Fruit fly (Drosophila melanogaster) whole organism, wandering third instar larva: ENCODE measurements around the gene Rassf.

ENCODE experiments used
- CG32264 ChIP-seq: fragments of 200-800 bp; sonication (Bioruptor generic); optimal IDR thresholded peaks from 2 replicates; lab custom pipeline; 2016; ENCODE audit warnings: missing biosample characterization, missing genetic modification characterization
- CG9705 ChIP-seq: fragments of 200-800 bp; sonication (Bioruptor generic); optimal IDR thresholded peaks from 2 replicates; lab custom pipeline; 2018; ENCODE audit warnings: missing biosample characterization, mild to moderate bottlenecking, missing genetic modification characterization
- CrebA ChIP-seq: fragments of 200-800 bp; sonication (Bioruptor generic); optimal IDR thresholded peaks from 2 replicates; lab custom pipeline; 2016; ENCODE audit warnings: missing biosample characterization, mild to moderate bottlenecking, missing genetic modification characterization, borderline replicate concordance
- Dfd ChIP-seq: fragments of >200 bp; optimal IDR thresholded peaks from 2 replicates; lab custom pipeline; 2017; ENCODE audit warnings: missing biosample characterization, missing genetic modification characterization
- Dif ChIP-seq: fragments of 200-275, 200-300 bp; sonication (Bioruptor generic); optimal IDR thresholded peaks from 2 replicates; lab custom pipeline; 2018; ENCODE audit warnings: missing biosample characterization, missing genetic modification characterization; ENCODE audit not compliant: partially characterized antibody
- GATAd ChIP-seq: sonication (Bioruptor generic); optimal IDR thresholded peaks from 2 replicates; lab custom pipeline; 2016; ENCODE audit warnings: missing biosample characterization, missing genetic modification characterization
- HLH106 ChIP-seq: fragments of 200-800 bp; optimal IDR thresholded peaks from 3 replicates; lab custom pipeline; 2019; ENCODE audit warnings: missing biosample characterization, mild to moderate bottlenecking, missing genetic modification characterization, moderate library complexity
- Hnf4 ChIP-seq: fragments of 200-800 bp; sonication (Bioruptor generic); optimal IDR thresholded peaks from 2 replicates; lab custom pipeline; 2016; ENCODE audit warnings: missing biosample characterization, mild to moderate bottlenecking, missing genetic modification characterization
- Hr78 ChIP-seq: fragments of >200 bp; optimal IDR thresholded peaks from 2 replicates; lab custom pipeline; 2017; ENCODE audit warnings: missing biosample characterization, missing genetic modification characterization
- Hr83 ChIP-seq: fragments of 200-300 bp; sonication (Bioruptor generic); optimal IDR thresholded peaks from 2 replicates; lab custom pipeline; 2016; ENCODE audit warnings: missing biosample characterization, mild to moderate bottlenecking, missing genetic modification characterization, moderate library complexity; ENCODE audit not compliant: poor library complexity, severe bottlenecking
- Jra ChIP-seq: sonication (Bioruptor generic); optimal IDR thresholded peaks from 2 replicates; lab custom pipeline; 2016; ENCODE audit warnings: missing biosample characterization, missing genetic modification characterization
- Mio ChIP-seq: sonication (Bioruptor generic); optimal IDR thresholded peaks from 2 replicates; lab custom pipeline; 2016; ENCODE audit warnings: missing biosample characterization, missing genetic modification characterization
- Myc ChIP-seq: fragments of >200 bp; optimal IDR thresholded peaks from 2 replicates; lab custom pipeline; 2017
- N ChIP-seq: fragments of >200 bp; optimal IDR thresholded peaks from 2 replicates; lab custom pipeline; 2018; ENCODE audit warnings: missing biosample characterization, missing external identifiers, missing genetic modification characterization
- OdsH ChIP-seq: fragments of 200-800 bp; sonication (Bioruptor generic); optimal IDR thresholded peaks from 2 replicates; lab custom pipeline; 2016; ENCODE audit warnings: missing biosample characterization, mild to moderate bottlenecking, missing genetic modification characterization
- Rel ChIP-seq, 2 experiments: fragments of 200-800 bp; sonication (Bioruptor generic) in 1 of 2; optimal IDR thresholded peaks; 2 replicates in 1 of 2; 3 replicates in 1 of 2; lab custom pipeline; 2016 to 2019; ENCODE audit warnings: mild to moderate bottlenecking in 2 of 2, missing biosample characterization in 2 of 2, missing genetic modification characterization in 2 of 2, moderate library complexity in 1 of 2
- Sp1 ChIP-seq: fragments of 200-800 bp; sonication (Bioruptor generic); optimal IDR thresholded peaks from 3 replicates; lab custom pipeline; 2019; ENCODE audit warnings: missing biosample characterization, mild to moderate bottlenecking, missing genetic modification characterization, moderate library complexity
- Vsx2 ChIP-seq: fragments of 200-300, 225-300 bp; sonication (Bioruptor generic); optimal IDR thresholded peaks from 2 replicates; lab custom pipeline; 2018; ENCODE audit warnings: missing biosample characterization, missing genetic modification characterization; ENCODE audit not compliant: partially characterized antibody
- br ChIP-seq: fragments of 200-800 bp; sonication (Bioruptor generic); optimal IDR thresholded peaks from 2 replicates; lab custom pipeline; 2016; ENCODE audit warnings: missing biosample characterization, missing genetic modification characterization
- brk ChIP-seq: fragments of 200-800 bp; sonication (Bioruptor generic); optimal IDR thresholded peaks from 2 replicates; lab custom pipeline; 2016; ENCODE audit warnings: missing biosample characterization, mild to moderate bottlenecking, missing genetic modification characterization
- dl ChIP-seq, 2 experiments: fragments of 175-275, 200-275 bp in 1 of 2; fragments of 200-275 bp in 1 of 2; sonication (Bioruptor generic); optimal IDR thresholded peaks; lab custom pipeline; 2018; ENCODE audit warnings: mild to moderate bottlenecking in 2 of 2, missing biosample characterization in 2 of 2, missing genetic modification characterization in 2 of 2, moderate library complexity in 2 of 2; ENCODE audit not compliant: partially characterized antibody in 2 of 2, insufficient read depth in 1 of 2
- dmrt93B ChIP-seq: fragments of 200-800 bp; sonication (Bioruptor generic); optimal IDR thresholded peaks from 2 replicates; lab custom pipeline; 2018; ENCODE audit warnings: missing biosample characterization, mild to moderate bottlenecking, missing genetic modification characterization
- dsf ChIP-seq: sonication (Bioruptor generic); optimal IDR thresholded peaks from 2 replicates; lab custom pipeline; 2016; ENCODE audit warnings: missing biosample characterization, missing genetic modification characterization, borderline replicate concordance
- ey ChIP-seq: fragments of 200-800 bp; sonication (Bioruptor generic); optimal IDR thresholded peaks from 2 replicates; lab custom pipeline; 2016; ENCODE audit warnings: missing biosample characterization, missing genetic modification characterization
- foxo ChIP-seq, 2 experiments: fragments of 200-800 bp; sonication (Bioruptor generic); optimal IDR thresholded peaks; 2 replicates in 1 of 2; 3 replicates in 1 of 2; lab custom pipeline; 2016 to 2017; ENCODE audit warnings: missing biosample characterization in 2 of 2, missing genetic modification characterization in 2 of 2
- fru ChIP-seq: fragments of 200-800 bp; sonication (Bioruptor generic); optimal IDR thresholded peaks from 3 replicates; lab custom pipeline; 2016; ENCODE audit warnings: missing biosample characterization, mild to moderate bottlenecking, missing genetic modification characterization
- h ChIP-seq: fragments of 200-800 bp; sonication (Bioruptor generic); optimal IDR thresholded peaks from 3 replicates; lab custom pipeline; 2016; ENCODE audit warnings: missing biosample characterization, mild to moderate bottlenecking, missing genetic modification characterization
- jim ChIP-seq: fragments of 175-275, 200-325 bp; sonication (Bioruptor generic); optimal IDR thresholded peaks from 2 replicates; lab custom pipeline; 2016; ENCODE audit warnings: missing biosample characterization, mild to moderate bottlenecking, missing genetic modification characterization
- lola ChIP-seq: fragments of >200 bp; optimal IDR thresholded peaks from 2 replicates; lab custom pipeline; 2017; ENCODE audit warnings: missing biosample characterization, missing genetic modification characterization
- pan ChIP-seq: fragments of >200 bp; optimal IDR thresholded peaks from 2 replicates; lab custom pipeline; 2017
- psq ChIP-seq: fragments of 200-800 bp; sonication (Bioruptor generic); optimal IDR thresholded peaks from 3 replicates; lab custom pipeline; 2017; ENCODE audit warnings: missing biosample characterization, mild to moderate bottlenecking, missing genetic modification characterization, moderate library complexity
- rgr ChIP-seq: fragments of 200-800 bp; sonication (Bioruptor generic); optimal IDR thresholded peaks from 3 replicates; lab custom pipeline; 2016; ENCODE audit warnings: missing biosample characterization, mild to moderate bottlenecking, missing genetic modification characterization
- sage ChIP-seq: fragments of 200-800 bp; sonication (Bioruptor generic); optimal IDR thresholded peaks from 2 replicates; lab custom pipeline; 2016; ENCODE audit warnings: missing biosample characterization, mild to moderate bottlenecking, missing genetic modification characterization
- sv ChIP-seq: fragments of 200-800 bp; sonication (Bioruptor generic); optimal IDR thresholded peaks from 3 replicates; lab custom pipeline; 2016; ENCODE audit warnings: missing biosample characterization, missing genetic modification characterization
- usp ChIP-seq: fragments of >200 bp; optimal IDR thresholded peaks from 2 replicates; lab custom pipeline; 2017; ENCODE audit warnings: missing biosample characterization, missing genetic modification characterization
- woc ChIP-seq: sonication (Bioruptor generic); optimal IDR thresholded peaks from 2 replicates; lab custom pipeline; 2016; ENCODE audit warnings: missing biosample characterization, mild to moderate bottlenecking, missing genetic modification characterization

Gene Rassf

dm6 chr3R:23088252-23088651 is 29.5 kb downstream of the Rassf start:
- TF ChIP-seq sage (no peak), Hnf4 (GFP tag; lab: Kevin White, UChicago) (no peak), CrebA (GFP tag; lab: Kevin White, UChicago) (no peak), pan (lab: Kevin White, UChicago) (no peak), Mio (no peak)

dm6 chr3R:23081265-23081664 is 36.5 kb downstream of the Rassf start:
- TF ChIP-seq jim (no peak), rgr (GFP tag; lab: Kevin White, UChicago) (no peak), Hr78 (no peak), dl (GFP tag; optimal IDR thresholded peaks at IDR 0.05; lab: Kevin White, UChicago; ENCODE audit: insufficient read depth in 1 of 2, partially characterized antibody in 2 of 2) (no peak), pan (lab: Kevin White, UChicago) (no peak), CrebA (GFP tag; lab: Kevin White, UChicago) (no peak), h (GFP tag; lab: Kevin White, UChicago) (no peak), Vsx2 (no peak), CG9705 (GFP tag; lab: Kevin White, UChicago) (no peak), sage (no peak), Rel (GFP tag; optimal IDR thresholded peaks at IDR 0.05; lab: Kevin White, UChicago) (no peak), Rel (tag; optimal IDR thresholded peaks at IDR 0.05; lab: Kevin White, UChicago) (no peak), brk (GFP tag; lab: Kevin White, UChicago) (no peak), Hnf4 (GFP tag; lab: Kevin White, UChicago) (no peak), dmrt93B (GFP tag; lab: Kevin White, UChicago) (no peak), GATAd (GFP tag; lab: Kevin White, UChicago) (no peak), ey (GFP tag; lab: Kevin White, UChicago) (no peak), Jra (GFP tag; lab: Kevin White, UChicago) (no peak), CG32264 (GFP tag; lab: Kevin White, UChicago) (no peak), lola (GFP tag; lab: Kevin White, UChicago) (no peak)

- TF ChIP-seq lola (GFP tag; lab: Kevin White, UChicago) (no peak), sv (no peak), Hnf4 (GFP tag; lab: Kevin White, UChicago) (no peak), pan (lab: Kevin White, UChicago) (no peak), Mio (no peak), CG9705 (GFP tag; lab: Kevin White, UChicago) (no peak), OdsH (GFP tag; lab: Kevin White, UChicago) (no peak), Myc (no peak), rgr (GFP tag; lab: Kevin White, UChicago) (no peak), dmrt93B (GFP tag; lab: Kevin White, UChicago) (no peak), psq (GFP tag; lab: Kevin White, UChicago) (no peak), br (GFP tag; lab: Kevin White, UChicago) (no peak), N (GFP tag; lab: Kevin White, UChicago) (no peak), Hr78 (no peak), Jra (GFP tag; lab: Kevin White, UChicago) (no peak), Sp1 (no peak), Dif (GFP tag; lab: Kevin White, UChicago) (no peak)
Measured at dm6 chr3R:23074480-23074879, 43.3 kb downstream of the Rassf start.

- TF ChIP-seq Myc = no peak
- no peak for TF ChIP-seq Dfd (GFP tag; lab: Kevin White, UChicago)
- no peak for TF ChIP-seq ey (GFP tag; lab: Kevin White, UChicago)
- TF ChIP-seq lola (GFP tag; lab: Kevin White, UChicago) = no peak
- TF ChIP-seq brk (GFP tag; lab: Kevin White, UChicago) = no peak
- peak; percentile 35 for TF ChIP-seq HLH106 (tag; lab: Kevin White, UChicago)
- TF ChIP-seq GATAd (GFP tag; lab: Kevin White, UChicago) = no peak
- no peak for TF ChIP-seq sage
- TF ChIP-seq Vsx2 = no peak
- TF ChIP-seq Jra (GFP tag; lab: Kevin White, UChicago) = no peak
- no peak for TF ChIP-seq dmrt93B (GFP tag; lab: Kevin White, UChicago)
- no peak for TF ChIP-seq dsf (GFP tag; lab: Kevin White, UChicago)
- no peak for TF ChIP-seq psq (GFP tag; lab: Kevin White, UChicago)
- TF ChIP-seq fru (GFP tag; lab: Kevin White, UChicago) = peak; percentile 8
- no peak for TF ChIP-seq Mio
- no peak for TF ChIP-seq Hr83 (GFP tag; lab: Kevin White, UChicago)
- TF ChIP-seq CG32264 (GFP tag; lab: Kevin White, UChicago) = no peak
- TF ChIP-seq Hr78 = no peak
- TF ChIP-seq sv = peak; percentile 29
- TF ChIP-seq h (GFP tag; lab: Kevin White, UChicago) = peak; percentile 43
- no peak for TF ChIP-seq CrebA (GFP tag; lab: Kevin White, UChicago)
- TF ChIP-seq woc (GFP tag; lab: Kevin White, UChicago) = no peak
- TF ChIP-seq usp (GFP tag; lab: Kevin White, UChicago) = no peak
- peak; percentile 3 for TF ChIP-seq OdsH (GFP tag; lab: Kevin White, UChicago)
- no peak for TF ChIP-seq N (GFP tag; lab: Kevin White, UChicago)
- no peak for TF ChIP-seq Hnf4 (GFP tag; lab: Kevin White, UChicago)
- no peak for TF ChIP-seq dl (GFP tag; optimal IDR thresholded peaks at IDR 0.05; lab: Kevin White, UChicago; ENCODE audit: insufficient read depth in 1 of 2, partially characterized antibody in 2 of 2)
- TF ChIP-seq rgr (GFP tag; lab: Kevin White, UChicago) = peak; percentile 2
- peak in 1 of 2 experiments; percentile 19 for TF ChIP-seq foxo (GFP tag; optimal IDR thresholded peaks at IDR 0.05; lab: Kevin White, UChicago)
- TF ChIP-seq pan (lab: Kevin White, UChicago) = no peak
- no peak for TF ChIP-seq br (GFP tag; lab: Kevin White, UChicago)
- TF ChIP-seq Sp1 = no peak
- no peak for TF ChIP-seq jim
- no peak for TF ChIP-seq Dif (GFP tag; lab: Kevin White, UChicago)
- no peak for TF ChIP-seq CG9705 (GFP tag; lab: Kevin White, UChicago)
Measured at dm6 chr3R:23067209-23067826, 50.4 kb downstream of the Rassf start, which contains the start of gene CG17111. Gene CG17111, minus strand, starts transcription at chr3R:23067259.
